Fruit fly (Drosophila melanogaster) whole organism, embryonic: ENCODE results near the gene CG18766.

Source experiments
- Ada2b ChIP-seq: fragments of 200-800 bp; sonication (Bioruptor generic); IDR thresholded peaks from 2 replicates; pipeline ENCODE4 v1.3.6; 2022; ENCODE audit warnings: missing biosample characterization, missing genetic modification characterization
- Antp ChIP-seq: fragments of 200-800 bp; sonication (Bioruptor generic); optimal IDR thresholded peaks from 3 replicates; lab custom pipeline; 2016; ENCODE audit warnings: missing biosample characterization, missing genetic modification characterization
- Atf6 ChIP-seq: fragments of 200-800 bp; sonication (Bioruptor generic); IDR thresholded peaks from 2 replicates; pipeline ENCODE4 v1.3.6; 2022; ENCODE audit warnings: missing biosample characterization, missing genetic modification characterization
- CG10209 ChIP-seq: fragments of 200-800 bp; sonication (Bioruptor generic); optimal IDR thresholded peaks from 3 replicates; lab custom pipeline; 2017; ENCODE audit warnings: missing biosample characterization, mild to moderate bottlenecking, missing genetic modification characterization, missing genetic modification reagents
- CG10267 ChIP-seq: fragments of 200-800 bp; sonication (Bioruptor generic); optimal IDR thresholded peaks from 2 replicates; lab custom pipeline; 2018; ENCODE audit warnings: missing biosample characterization, mild to moderate bottlenecking, missing genetic modification characterization, moderate library complexity
- CG10543 ChIP-seq: fragments of 200-800 bp; sonication (Bioruptor generic); optimal IDR thresholded peaks from 3 replicates; lab custom pipeline; 2017; ENCODE audit warnings: missing biosample characterization, mild to moderate bottlenecking, missing genetic modification characterization, moderate library complexity
- CG11504 ChIP-seq: fragments of 200-800 bp; sonication (Bioruptor generic); optimal IDR thresholded peaks from 3 replicates; lab custom pipeline; 2019; ENCODE audit warnings: missing biosample characterization, mild to moderate bottlenecking, missing genetic modification characterization, moderate library complexity
- CG12155 ChIP-seq: fragments of 200-800 bp; sonication (Bioruptor generic); optimal IDR thresholded peaks from 3 replicates; lab custom pipeline; 2016; ENCODE audit warnings: missing biosample characterization, missing genetic modification characterization
- CG13123 ChIP-seq: fragments of 200-800 bp; sonication (Bioruptor generic); optimal IDR thresholded peaks from 2 replicates; lab custom pipeline; 2016; ENCODE audit warnings: missing biosample characterization, missing genetic modification characterization
- CG13287 ChIP-seq: fragments of 200-800 bp; sonication (Bioruptor generic); IDR thresholded peaks from 2 replicates; pipeline ENCODE4 v1.3.6; 2022; ENCODE audit warnings: missing biosample characterization, missing genetic modification characterization; ENCODE audit not compliant: partially characterized antibody
- CG13894 ChIP-seq: fragments of 200-800 bp; sonication (Bioruptor generic); optimal IDR thresholded peaks from 3 replicates; lab custom pipeline; 2018; ENCODE audit warnings: missing biosample characterization, mild to moderate bottlenecking, missing genetic modification characterization, moderate library complexity
- CG14050 ChIP-seq: fragments of 200-800 bp; sonication (Bioruptor generic); IDR thresholded peaks from 3 replicates; pipeline ENCODE4 v1.3.6; 2022; ENCODE audit warnings: missing biosample characterization, missing genetic modification characterization
- CG15696 ChIP-seq: fragments of 200-800 bp; sonication (Bioruptor generic); optimal IDR thresholded peaks from 2 replicates; lab custom pipeline; 2019; ENCODE audit warnings: missing biosample characterization, mild to moderate bottlenecking, missing genetic modification characterization, moderate library complexity
- CG16813 ChIP-seq: fragments of 200-800 bp; sonication (Bioruptor generic); IDR thresholded peaks from 3 replicates; pipeline ENCODE4 v1.3.6; 2022; ENCODE audit warnings: missing biosample characterization, missing genetic modification characterization; ENCODE audit not compliant: partially characterized antibody
- CG18011 ChIP-seq: fragments of 200-800 bp; sonication (Bioruptor generic); optimal IDR thresholded peaks from 2 replicates; lab custom pipeline; 2017; ENCODE audit warnings: missing biosample characterization, missing genetic modification characterization, mild to moderate bottlenecking, moderate library complexity, missing genotype
- CG1832 ChIP-seq: fragments of 200-800 bp; sonication (Bioruptor generic); optimal IDR thresholded peaks from 2 replicates; lab custom pipeline; 2017; ENCODE audit warnings: missing biosample characterization, mild to moderate bottlenecking, missing genetic modification characterization, inconsistent platforms
- CG2199 ChIP-seq: fragments of 200-800 bp; sonication (Bioruptor generic); IDR thresholded peaks from 3 replicates; pipeline ENCODE4 v1.3.6; 2022; ENCODE audit warnings: missing biosample characterization, missing genetic modification characterization
- CG3065 ChIP-seq: fragments of 200-800 bp; sonication (Bioruptor generic); optimal IDR thresholded peaks from 2 replicates; lab custom pipeline; 2016; ENCODE audit warnings: missing biosample characterization, missing genetic modification characterization
- CTCF ChIP-seq: fragments of 200-800 bp; sonication (Bioruptor generic); optimal IDR thresholded peaks from 2 replicates; lab custom pipeline; 2017; ENCODE audit warnings: missing biosample characterization, mild to moderate bottlenecking, missing genetic modification characterization, moderate library complexity
- Chrac-16 ChIP-seq: fragments of 200-800 bp; sonication (Bioruptor generic); optimal IDR thresholded peaks from 3 replicates; lab custom pipeline; 2016; ENCODE audit warnings: missing biosample characterization, missing genetic modification characterization
- D ChIP-seq, 2 experiments: fragments of 200-800 bp in 1 of 2; fragments of >200 bp in 1 of 2; sonication (Bioruptor generic) in 1 of 2; optimal IDR thresholded peaks; 2 replicates in 1 of 2; 3 replicates in 1 of 2; lab custom pipeline; 2017; ENCODE audit warnings: mild to moderate bottlenecking in 1 of 2, missing biosample characterization in 1 of 2, missing genetic modification characterization in 1 of 2, missing genetic modification reagents in 1 of 2
- Dp ChIP-seq: fragments of 200-800 bp; sonication (Bioruptor generic); optimal IDR thresholded peaks from 2 replicates; lab custom pipeline; 2018; ENCODE audit warnings: missing biosample characterization, mild to moderate bottlenecking, missing genetic modification characterization, moderate library complexity
- HLH4C ChIP-seq: fragments of 200-800 bp; sonication (Bioruptor generic); IDR thresholded peaks from 3 replicates; pipeline ENCODE4 v1.3.6; 2022; ENCODE audit warnings: missing biosample characterization, missing genetic modification characterization; ENCODE audit not compliant: partially characterized antibody
- HmgZ ChIP-seq: fragments of 200-800 bp; sonication (Bioruptor generic); optimal IDR thresholded peaks from 2 replicates; lab custom pipeline; 2018; ENCODE audit warnings: missing biosample characterization, mild to moderate bottlenecking, missing genetic modification characterization
- MBD-R2 ChIP-seq: fragments of 200-800 bp; sonication (Bioruptor generic); IDR thresholded peaks from 2 replicates; pipeline ENCODE4 v1.3.6; 2022; ENCODE audit warnings: missing biosample characterization, missing genetic modification characterization
- Meics ChIP-seq: fragments of 200-800 bp; sonication (Bioruptor generic); optimal IDR thresholded peaks from 2 replicates; lab custom pipeline; 2017; ENCODE audit warnings: missing biosample characterization, mild to moderate bottlenecking, missing genetic modification characterization
- Myb ChIP-seq: fragments of 200-800 bp; sonication (Bioruptor generic); optimal IDR thresholded peaks from 2 replicates; lab custom pipeline; 2016; ENCODE audit warnings: missing biosample characterization, missing genetic modification characterization
- Nf-YA ChIP-seq: fragments of 200-800 bp; sonication (Bioruptor generic); IDR thresholded peaks from 2 replicates; pipeline ENCODE4 v1.3.6; 2022; ENCODE audit warnings: missing biosample characterization, missing genetic modification characterization
- NfI ChIP-seq: fragments of 200-800 bp; sonication (Bioruptor generic); optimal IDR thresholded peaks from 3 replicates; lab custom pipeline; 2018; ENCODE audit warnings: missing biosample characterization, mild to moderate bottlenecking, missing genetic modification characterization, moderate library complexity
- Pdp1 ChIP-seq, 2 experiments: fragments of 200-800 bp; sonication (Bioruptor generic); optimal IDR thresholded peaks; 3 replicates each; lab custom pipeline; 2016; ENCODE audit warnings: missing biosample characterization in 2 of 2, missing genetic modification characterization in 2 of 2, mild to moderate bottlenecking in 1 of 2, moderate library complexity in 1 of 2
- Sry-δ ChIP-seq: fragments of 200-800 bp; sonication (Bioruptor generic); optimal IDR thresholded peaks from 2 replicates; lab custom pipeline; 2016; ENCODE audit warnings: missing biosample characterization, missing genetic modification characterization
- Xrp1 ChIP-seq: fragments of 200-800 bp; sonication (Bioruptor generic); IDR thresholded peaks from 2 replicates; pipeline ENCODE4 v1.3.6; 2022; ENCODE audit warnings: missing biosample characterization, missing genetic modification characterization
- abd-A ChIP-seq: fragments of 200-800 bp; sonication (Bioruptor generic); optimal IDR thresholded peaks from 3 replicates; lab custom pipeline; 2019; ENCODE audit warnings: missing biosample characterization, mild to moderate bottlenecking, missing genetic modification characterization, moderate library complexity
- aop ChIP-seq: fragments of 200-800 bp; sonication (Bioruptor generic); IDR thresholded peaks from 2 replicates; pipeline ENCODE4 v1.3.6; 2022; ENCODE audit warnings: missing biosample characterization, missing genetic modification characterization
- ash1 ChIP-seq: fragments of 200-800 bp; sonication (Bioruptor generic); optimal IDR thresholded peaks from 2 replicates; lab custom pipeline; 2018; ENCODE audit warnings: missing biosample characterization, mild to moderate bottlenecking, missing genetic modification characterization
- bab2 ChIP-seq: fragments of 200-800 bp; sonication (Bioruptor generic); optimal IDR thresholded peaks from 2 replicates; lab custom pipeline; 2016; ENCODE audit warnings: missing biosample characterization, missing genetic modification characterization
- disco-r ChIP-seq: fragments of 200-800 bp; sonication (Bioruptor generic); optimal IDR thresholded peaks from 2 replicates; lab custom pipeline; 2016; ENCODE audit warnings: missing biosample characterization, missing genetic modification characterization
- en ChIP-seq: fragments of 200-800 bp; sonication (Bioruptor generic); optimal IDR thresholded peaks from 2 replicates; lab custom pipeline; 2016; ENCODE audit warnings: missing biosample characterization, missing genetic modification characterization
- exex ChIP-seq: fragments of 200-800 bp; sonication (Bioruptor generic); optimal IDR thresholded peaks from 4 replicates; lab custom pipeline; 2018; ENCODE audit warnings: missing biosample characterization, mild to moderate bottlenecking, missing genetic modification characterization, moderate library complexity
- gcm ChIP-seq: fragments of 200-800 bp; sonication (Bioruptor generic); optimal IDR thresholded peaks from 2 replicates; lab custom pipeline; 2019; ENCODE audit warnings: missing biosample characterization, mild to moderate bottlenecking, missing genetic modification characterization, moderate library complexity
- gro ChIP-seq: fragments of 200-800 bp; sonication (Bioruptor generic); optimal IDR thresholded peaks from 2 replicates; lab custom pipeline; 2016; ENCODE audit warnings: missing biosample characterization, missing genetic modification characterization
- gt ChIP-seq: fragments of 200-800 bp; sonication (Bioruptor generic); IDR thresholded peaks from 2 replicates; pipeline ENCODE4 v1.3.6; 2022; ENCODE audit warnings: missing biosample characterization, missing genetic modification characterization
- ham ChIP-seq: fragments of 200-800 bp; sonication (Bioruptor generic); IDR thresholded peaks from 2 replicates; pipeline ENCODE4 v1.3.6; 2022; ENCODE audit warnings: missing biosample characterization, missing genetic modification characterization
- hkb ChIP-seq, 2 experiments: fragments of 200-800 bp in 1 of 2; fragments of >200 bp in 1 of 2; sonication (Bioruptor generic) in 1 of 2; IDR thresholded peaks in 1 of 2; optimal IDR thresholded peaks in 1 of 2; 2 replicates each; pipeline versions ENCODE4 v1.3.6 to Lab custom; 2017 to 2022; ENCODE audit warnings: missing biosample characterization in 1 of 2, missing genetic modification characterization in 1 of 2
- pnt ChIP-seq: fragments of 200-800 bp; sonication (Bioruptor generic); optimal IDR thresholded peaks from 3 replicates; lab custom pipeline; 2016; ENCODE audit warnings: missing biosample characterization, missing genetic modification characterization
- so ChIP-seq: fragments of 200-800 bp; sonication (Bioruptor generic); IDR thresholded peaks from 3 replicates; pipeline ENCODE4 v1.3.6; 2022; ENCODE audit warnings: missing biosample characterization, missing genetic modification characterization
- tup ChIP-seq: fragments of 200-800 bp; sonication (Bioruptor generic); optimal IDR thresholded peaks from 2 replicates; lab custom pipeline; 2016; ENCODE audit warnings: missing biosample characterization, mild to moderate bottlenecking, missing genetic modification characterization, moderate library complexity
- unpg ChIP-seq: fragments of 200-800 bp; sonication (Bioruptor generic); optimal IDR thresholded peaks from 3 replicates; lab custom pipeline; 2018; ENCODE audit warnings: missing biosample characterization, mild to moderate bottlenecking, missing genetic modification characterization, moderate library complexity
- yki ChIP-seq: fragments of >200 bp; optimal IDR thresholded peaks from 3 replicates; lab custom pipeline; 2018

The CG18766 gene

dm6 chr3R:27244742-27245400 lies at the start of gene CG18766 (continued):
- peak; percentile 77 for TF ChIP-seq Myb (GFP tag; lab: Kevin White, UChicago)
- peak; percentile 47; the same call in 1 of the 2 replicates for TF ChIP-seq CG13287 (GFP tag; lab: Robert Waterston, UW)
- TF ChIP-seq HLH4C = peak; percentile 30; the same call in 1 of the 3 replicates
- TF ChIP-seq unpg = peak; percentile 8
- no peak for TF ChIP-seq ash1 (GFP tag; lab: Kevin White, UChicago)
- TF ChIP-seq CG3065 (GFP tag; lab: Kevin White, UChicago) = no peak
- TF ChIP-seq CG11504 (tag; lab: Kevin White, UChicago) = peak; percentile 68
- no peak for TF ChIP-seq ham (GFP tag; lab: Robert Waterston, UW)
- TF ChIP-seq hkb (optimal IDR thresholded peaks at IDR 0.05; lab: Kevin White, UChicago) = peak; percentile 55
- TF ChIP-seq hkb (GFP tag; IDR thresholded peaks at IDR 0.05; lab: Robert Waterston, UW) = no peak
- TF ChIP-seq CG10209 (GFP tag; lab: Kevin White, UChicago) = no peak
- no peak for TF ChIP-seq Meics (GFP tag; lab: Kevin White, UChicago)
- no peak for TF ChIP-seq gcm (GFP tag; lab: Kevin White, UChicago)
- TF ChIP-seq so (GFP tag; lab: Robert Waterston, UW) = no peak
- TF ChIP-seq tup (GFP tag; lab: Kevin White, UChicago) = no peak
- TF ChIP-seq Chrac-16 (GFP tag; lab: Kevin White, UChicago) = peak; percentile 15
- TF ChIP-seq CG10267 (tag; lab: Kevin White, UChicago) = peak; percentile 12
- TF ChIP-seq gro = peak; percentile 56
- TF ChIP-seq pnt = peak; percentile 3
- peak; percentile 63 for TF ChIP-seq abd-A (tag; lab: Kevin White, UChicago)
- TF ChIP-seq en (GFP tag; lab: Kevin White, UChicago) = no peak
- TF ChIP-seq CG14050 (GFP tag; lab: Robert Waterston, UW) = no peak
- TF ChIP-seq CG2199 (GFP tag; lab: Robert Waterston, UW) = peak; percentile 70; the same call in 1 of the 3 replicates
- TF ChIP-seq exex = peak; percentile 30
- TF ChIP-seq CG10543 (GFP tag; lab: Kevin White, UChicago) = peak; percentile 55
- TF ChIP-seq CG13894 (tag; lab: Kevin White, UChicago) = peak; percentile 22
- TF ChIP-seq Sry-δ = peak; percentile 56
- peak; percentile 98 for TF ChIP-seq CG1832 (GFP tag; lab: Kevin White, UChicago)
- TF ChIP-seq NfI = peak; percentile 9
- TF ChIP-seq gt (GFP tag; lab: Robert Waterston, UW) = no peak
- TF ChIP-seq CG12155 (GFP tag; lab: Kevin White, UChicago) = no peak
- peak; percentile 27; the same call in 1 of the 2 replicates for TF ChIP-seq Atf6 (GFP tag; lab: Robert Waterston, UW)
- TF ChIP-seq aop (GFP tag; lab: Robert Waterston, UW) = 0 out of 2 replicates have a peak, but pooled peaks have one; percentile 54
- peak; percentile 17; the same call in 1 of the 2 replicates for TF ChIP-seq Xrp1 (GFP tag; lab: Robert Waterston, UW)
- no peak for TF ChIP-seq bab2 (GFP tag; lab: Kevin White, UChicago)
- TF ChIP-seq CG18011 = peak; percentile 12
- TF ChIP-seq CTCF (GFP tag; lab: Kevin White, UChicago) = peak; percentile 73
- TF ChIP-seq CG16813 (GFP tag; lab: Robert Waterston, UW) = 0 out of 3 replicates have a peak, but pooled peaks have one; percentile 21
- TF ChIP-seq disco-r (GFP tag; lab: Kevin White, UChicago) = no peak
- TF ChIP-seq MBD-R2 (GFP tag; lab: Robert Waterston, UW) = peak; percentile 83
- TF ChIP-seq yki (lab: Kevin White, UChicago) = no peak
- TF ChIP-seq CG15696 = peak; percentile 16
- TF ChIP-seq Nf-YA (GFP tag; lab: Robert Waterston, UW) = no peak
- TF ChIP-seq Dp = peak; percentile 81
- TF ChIP-seq Antp (GFP tag; lab: Kevin White, UChicago) = peak; percentile 49
- peak in 1 of 2 experiments; percentile 57 for TF ChIP-seq Pdp1 (GFP tag; optimal IDR thresholded peaks at IDR 0.05; lab: Kevin White, UChicago)
- peak; percentile 88 for TF ChIP-seq HmgZ
- no peak for TF ChIP-seq CG13123 (GFP tag; lab: Kevin White, UChicago)
- TF ChIP-seq D (optimal IDR thresholded peaks at IDR 0.05; lab: Kevin White, UChicago) = peak; percentile 23
- TF ChIP-seq D (GFP tag; optimal IDR thresholded peaks at IDR 0.05; lab: Kevin White, UChicago) = no peak
- TF ChIP-seq Ada2b (GFP tag; lab: Robert Waterston, UW) = no peak
